Worm (Caenorhabditis elegans) whole organism, L4/young adult: ENCODE measurements around the gene F23H12.3.
"Not testable (repeated sequence)": the region's sequence is repeated elsewhere in the genome, so short reads cannot be mapped to it uniquely, and the experiment has no call there.

Experiments used
- W03F9.2 ChIP-seq: fragments of 150-350 bp; optimal IDR thresholded peaks from 2 replicates; lab custom pipeline; 2014; ENCODE audit warnings: missing biosample characterization, missing genetic modification characterization
- dao-5 ChIP-seq: sonication (generic microtip); optimal IDR thresholded peaks from 2 replicates; lab custom pipeline; 2016; ENCODE audit warnings: missing genotype, missing genetic modification characterization, moderate library complexity, missing compliant biosample characterization
- him-1 ChIP-seq: sonication (generic microtip); optimal IDR thresholded peaks from 2 replicates; lab custom pipeline; 2016; ENCODE audit warnings: missing genotype, missing genetic modification reagents, missing genetic modification characterization, missing compliant biosample characterization

Gene F23H12.3

ce11 chrV:12349365-12349764 is 4.4 kb downstream of the F23H12.3 start:
- no peak for TF ChIP-seq him-1 (tag; lab: Kevin White, UChicago)
- no peak for TF ChIP-seq dao-5
- no peak for TF ChIP-seq W03F9.2

DNA sequence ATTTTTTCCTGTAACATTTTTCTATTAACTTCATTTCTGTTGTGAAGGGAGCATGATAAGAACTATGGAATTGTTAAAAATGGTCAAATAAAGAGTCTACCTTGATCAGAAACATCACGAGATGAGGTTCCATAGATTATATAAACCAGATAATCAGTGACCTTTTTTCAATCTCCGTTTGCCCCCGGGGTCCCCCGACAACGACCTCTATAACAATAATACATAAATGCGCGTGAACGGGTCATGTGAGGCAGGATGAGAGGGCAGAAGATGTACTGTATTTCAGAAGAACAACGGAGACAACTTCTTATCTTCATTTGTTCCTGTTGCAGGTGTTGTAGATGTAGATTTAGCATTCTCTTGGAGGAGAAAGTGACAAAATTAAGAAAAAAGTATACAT is 6.9 kb downstream of the F23H12.3 start:
- TF ChIP-seq dao-5 (no peak), him-1 (tag; lab: Kevin White, UChicago) (no peak), W03F9.2 (no peak)

- TF ChIP-seq him-1 (tag; lab: Kevin White, UChicago) (no peak), dao-5 (no peak), W03F9.2 (no peak)
Observed at ce11 chrV:12352445-12352844, 7.5 kb downstream of the F23H12.3 start, which contains the start of gene sqt-3. Gene sqt-3, plus strand, starts transcription at chrV:12352745.

DNA sequence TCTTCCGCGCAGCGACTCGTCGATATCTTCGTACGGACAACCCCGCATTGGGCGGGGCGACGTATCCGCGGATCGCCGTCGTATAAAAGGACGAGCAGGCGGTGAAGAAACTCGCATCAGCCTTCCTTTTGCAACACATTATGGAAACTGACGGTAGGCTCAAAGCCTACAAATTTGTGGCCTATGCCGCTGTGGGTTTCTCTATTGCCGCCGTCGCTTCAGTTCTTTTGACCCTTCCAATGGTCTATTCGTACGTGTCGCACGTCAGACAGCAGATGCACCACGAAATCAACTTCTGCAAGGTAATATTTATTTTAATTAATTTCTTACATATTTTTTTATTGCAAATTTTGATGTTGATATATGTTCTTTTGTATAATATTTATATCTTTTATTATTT is 7.9 kb downstream of the F23H12.3 start:
- TF ChIP-seq W03F9.2, result no peak
- no peak for TF ChIP-seq him-1 (tag; lab: Kevin White, UChicago)
- no peak for TF ChIP-seq dao-5

DNA sequence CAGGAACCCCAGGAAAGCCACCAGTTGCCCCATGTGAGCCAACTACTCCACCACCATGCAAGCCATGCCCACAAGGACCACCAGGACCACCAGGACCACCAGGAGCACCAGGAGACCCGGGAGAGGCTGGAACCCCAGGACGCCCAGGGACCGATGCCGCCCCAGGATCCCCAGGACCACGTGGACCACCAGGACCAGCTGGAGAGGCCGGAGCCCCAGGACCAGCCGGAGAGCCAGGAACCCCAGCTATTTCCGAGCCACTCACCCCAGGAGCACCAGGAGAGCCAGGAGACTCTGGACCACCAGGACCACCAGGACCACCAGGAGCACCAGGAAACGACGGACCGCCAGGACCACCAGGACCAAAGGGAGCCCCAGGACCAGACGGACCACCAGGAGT is 8.6 kb downstream of the F23H12.3 start:
- TF ChIP-seq W03F9.2 (no peak), him-1 (tag; lab: Kevin White, UChicago) (no peak), dao-5 (no peak)

DNA sequence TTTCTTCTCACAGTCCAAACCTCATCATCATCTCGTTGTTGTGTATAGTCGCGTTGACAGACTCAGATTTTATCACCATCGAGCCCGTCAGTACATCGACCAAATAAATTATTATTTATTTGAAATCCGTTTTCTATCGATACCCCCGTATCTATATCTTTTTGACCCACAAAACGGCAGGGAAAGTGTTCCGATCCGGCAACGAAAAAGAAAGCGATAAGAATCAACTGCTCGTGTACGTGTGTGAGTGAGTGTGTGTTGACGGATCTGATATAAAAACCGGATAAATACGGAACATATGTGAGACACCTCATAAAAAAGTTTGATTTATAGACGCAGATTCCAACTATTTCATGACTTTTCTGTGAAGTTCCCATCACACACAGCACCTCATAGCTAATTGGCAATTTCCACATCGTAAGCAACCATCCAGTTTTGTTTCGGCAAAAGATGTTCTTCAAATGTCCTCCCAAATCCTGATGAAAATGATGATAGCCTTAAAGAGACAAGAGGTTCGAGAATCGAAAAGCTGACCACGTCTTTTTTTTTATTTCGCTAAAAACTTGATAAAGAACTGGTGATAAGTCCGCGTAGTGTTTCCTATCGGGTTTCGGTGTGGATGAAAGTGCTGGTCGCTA is 9.4 kb downstream of the F23H12.3 start:
- TF ChIP-seq him-1 (tag; lab: Kevin White, UChicago) (no peak), W03F9.2 (no peak), dao-5 (no peak)

ce11 chrV:12357632-12358031 is 12.7 kb downstream of the F23H12.3 start:
- TF ChIP-seq him-1 (tag; lab: Kevin White, UChicago) (no peak), W03F9.2 (no peak), dao-5 (no peak)

DNA sequence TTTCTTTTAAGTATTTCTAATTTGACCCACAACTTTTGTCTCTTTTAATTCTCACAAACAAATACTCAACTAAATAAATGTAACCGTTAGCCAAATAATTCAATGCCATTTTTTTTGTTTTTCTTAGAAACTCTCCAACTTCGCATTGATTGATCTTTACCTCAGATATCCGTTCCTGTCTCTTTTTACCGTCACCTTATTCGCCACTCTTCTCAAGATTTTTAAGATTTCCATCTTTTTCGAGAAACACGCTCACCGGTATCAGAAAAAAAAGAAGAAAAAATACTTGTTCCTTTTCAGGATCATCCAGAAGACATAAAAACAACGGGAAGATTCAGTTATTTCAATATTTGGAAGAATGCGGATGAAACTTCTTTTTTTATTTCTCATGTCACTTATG is 13.4 kb downstream of the F23H12.3 start, which contains the start of gene F23H12.5:
Gene F23H12.5, plus strand, starts transcription at position 301 of the 400 bp plus-strand sequence.
- TF ChIP-seq him-1 (tag; lab: Kevin White, UChicago), result no peak
- no peak for TF ChIP-seq W03F9.2
- TF ChIP-seq dao-5, result no peak

DNA sequence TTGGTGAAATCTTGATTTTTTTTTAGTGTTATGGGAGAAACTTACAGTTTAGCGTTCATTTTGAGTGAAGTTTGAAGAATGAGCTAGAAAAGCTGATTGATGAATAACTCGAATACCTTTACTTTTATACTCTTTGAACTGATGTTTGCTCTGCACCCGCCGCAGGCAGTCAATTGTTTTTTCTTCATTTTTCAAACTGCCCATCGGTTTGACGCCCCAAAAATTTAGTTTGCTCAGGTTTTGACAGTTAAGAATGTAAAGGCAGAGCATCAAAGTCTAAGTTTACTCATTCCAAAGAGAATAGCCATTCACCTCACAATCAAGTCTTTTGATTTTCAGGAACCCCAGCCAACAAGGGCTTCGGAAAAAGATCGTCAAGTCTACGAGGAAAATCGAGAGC is 16.7 kb downstream of the F23H12.3 start, which contains the start of gene fipr-1:
Gene fipr-1, minus strand, starts transcription at position 101 of the 400 bp plus-strand sequence.
- no peak for TF ChIP-seq dao-5
- TF ChIP-seq W03F9.2, result no peak
- TF ChIP-seq him-1 (tag; lab: Kevin White, UChicago), result no peak

DNA sequence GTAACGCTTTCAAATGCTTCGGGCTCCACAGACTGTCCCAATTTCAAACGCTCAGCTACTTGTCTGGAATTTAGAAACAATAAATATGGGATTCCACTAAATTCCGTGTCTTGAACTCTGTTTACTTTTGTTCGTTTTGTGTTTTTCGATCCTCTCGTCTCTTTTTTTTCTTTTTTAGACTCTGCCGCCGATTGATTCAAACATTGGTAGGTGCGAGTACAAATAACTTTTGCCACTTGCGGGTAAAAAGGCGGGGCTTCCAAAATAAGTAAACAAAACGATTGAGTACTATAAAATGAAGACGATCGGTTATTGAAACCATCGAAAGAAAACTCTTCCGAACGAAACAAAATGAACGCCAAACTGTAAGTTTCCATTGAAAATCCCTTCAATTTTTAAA is 20.2 kb downstream of the F23H12.3 start, which contains the start of gene fipr-2:
Gene fipr-2, plus strand, starts transcription at position 245 of the 400 bp plus-strand sequence.
- TF ChIP-seq dao-5 (no peak), W03F9.2 (no peak), him-1 (tag; lab: Kevin White, UChicago) (no peak)

- no peak for TF ChIP-seq him-1 (tag; lab: Kevin White, UChicago)
- no peak for TF ChIP-seq W03F9.2
- TF ChIP-seq dao-5, result no peak
Observed at ce11 chrV:12369437-12369836, 24.5 kb downstream of the F23H12.3 start, which contains the start of gene gcy-13. Gene gcy-13, minus strand, starts transcription at chrV:12369537.

ce11 chrV:12371386-12371785 is 26.4 kb downstream of the F23H12.3 start, which contains the start of gene F23H12.7:
Gene F23H12.7, plus strand, starts transcription at chrV:12371686.
- no peak for TF ChIP-seq him-1 (tag; lab: Kevin White, UChicago)

DNA sequence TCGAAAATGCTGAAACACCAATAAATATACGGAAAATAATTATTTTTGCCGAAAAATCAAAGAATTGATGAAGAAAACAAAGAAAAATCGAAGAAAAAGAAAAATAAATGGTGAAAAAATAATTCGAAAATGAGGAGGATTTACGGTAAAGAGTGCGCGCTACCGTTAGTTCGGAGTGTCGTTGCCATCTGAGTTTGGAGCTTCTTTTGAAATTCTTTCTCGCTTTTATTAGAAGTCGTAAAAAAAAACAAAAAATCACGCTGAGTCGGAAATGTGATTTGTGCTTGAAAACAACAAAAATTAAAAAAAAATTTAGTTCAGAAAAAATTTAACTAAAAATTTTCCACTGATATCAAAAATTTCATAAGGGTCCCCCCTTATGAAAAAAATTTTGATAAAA is 29.3 kb downstream of the F23H12.3 start, which contains the start of gene F23H12.10:
Gene F23H12.10, minus strand, starts transcription at position 12 of the 400 bp plus-strand sequence.
- TF ChIP-seq him-1 (tag; lab: Kevin White, UChicago); W03F9.2; dao-5: not testable (repeated sequence)

ce11 chrV:12377256-12377655 is 32.3 kb downstream of the F23H12.3 start, which contains the start of gene K01D12.1:
Gene K01D12.1, plus strand, starts transcription at chrV:12377556.
- TF ChIP-seq dao-5, result no peak
- TF ChIP-seq W03F9.2, result no peak
- TF ChIP-seq him-1 (tag; lab: Kevin White, UChicago), result no peak

ce11 chrV:12386154-12386553 is 41.2 kb downstream of the F23H12.3 start, which contains the start of gene K01D12.15:
Gene K01D12.15, plus strand, starts transcription at chrV:12386454.
- TF ChIP-seq dao-5 (no peak), W03F9.2 (no peak), him-1 (tag; lab: Kevin White, UChicago) (no peak)
